Worm (Caenorhabditis elegans) whole organism, young adult: Measurements from ENCODE around the gene ule-3.

Source experiments
- F57A8.1 ChIP-seq: fragments of 200-800 bp; sonication (Bioruptor generic); optimal IDR thresholded peaks from 2 replicates; lab custom pipeline; 2018; ENCODE audit warnings: mild to moderate bottlenecking, missing genetic modification characterization, moderate library complexity, missing compliant biosample characterization
- Y56A3A.18 ChIP-seq: fragments of 200-800 bp; sonication (Bioruptor generic); IDR thresholded peaks from 2 replicates; pipeline ENCODE4 v1.3.6; 2022; ENCODE audit warnings: missing genetic modification reagents, missing genetic modification characterization, missing compliant biosample characterization
- ama-1 ChIP-seq, 3 experiments: fragments of 150-350 bp in 1 of 3; sonication (generic microtip) in 2 of 3; optimal IDR thresholded peaks; 2 replicates each; lab custom pipeline; 2014 to 2018; ENCODE audit warnings: missing biosample characterization in 2 of 3, missing genetic modification characterization in 2 of 3, missing genetic modification reagents in 2 of 3
- attf-3 ChIP-seq: fragments of 200-800 bp; sonication (Bioruptor generic); conservative IDR thresholded peaks from 2 replicates; pipeline ENCODE4 v1.3.6; 2022; ENCODE audit warnings: missing genetic modification reagents, missing genetic modification characterization, missing compliant biosample characterization
- ceh-79 ChIP-seq: sonication (generic microtip); optimal IDR thresholded peaks from 2 replicates; lab custom pipeline; 2017; ENCODE audit warnings: mild to moderate bottlenecking, missing genetic modification characterization, missing compliant biosample characterization
- egl-44 ChIP-seq: fragments of 200-800 bp; sonication (Bioruptor generic); IDR thresholded peaks from 2 replicates; pipeline ENCODE4 v1.3.6; 2022; ENCODE audit warnings: missing genetic modification reagents, missing genetic modification characterization, missing compliant biosample characterization
- lin-54 ChIP-seq: fragments of 200-800 bp; sonication (Bioruptor generic); optimal IDR thresholded peaks from 2 replicates; lab custom pipeline; 2018; ENCODE audit warnings: mild to moderate bottlenecking, missing genetic modification characterization, missing compliant biosample characterization
- mel-28 ChIP-seq: sonication (generic microtip); optimal IDR thresholded peaks from 2 replicates; lab custom pipeline; 2016; ENCODE audit warnings: borderline replicate concordance, mild to moderate bottlenecking, missing genetic modification characterization, missing compliant biosample characterization
- nhr-27 ChIP-seq: fragments of 200-800 bp; sonication (Bioruptor generic); optimal IDR thresholded peaks from 2 replicates; lab custom pipeline; 2018; ENCODE audit warnings: mild to moderate bottlenecking, missing genetic modification characterization, moderate library complexity, missing compliant biosample characterization
- sea-2 ChIP-seq: fragments of 200-800 bp; sonication (Bioruptor generic); IDR thresholded peaks from 2 replicates; pipeline ENCODE4 v1.3.6; 2022; ENCODE audit warnings: missing genetic modification characterization, missing compliant biosample characterization
- snpc-4 ChIP-seq, 5 experiments: fragments of 150-350 bp in 1 of 5; sonication (generic microtip) in 4 of 5; optimal IDR thresholded peaks; 2 replicates each; lab custom pipeline; 2014 to 2018; ENCODE audit warnings: missing genetic modification characterization in 5 of 5, missing biosample characterization in 3 of 5, antibody characterized with exemption in 2 of 5, mild to moderate bottlenecking in 2 of 5, missing compliant biosample characterization in 2 of 5, missing genotype in 2 of 5, moderate library complexity in 2 of 5, missing genetic modification reagents in 1 of 5
- unc-130 ChIP-seq: sonication (generic microtip); optimal IDR thresholded peaks from 2 replicates; lab custom pipeline; 2016; ENCODE audit warnings: missing genetic modification reagents, missing genetic modification characterization, missing compliant biosample characterization
- unc-62 ChIP-seq: fragments of 150-350 bp; optimal IDR thresholded peaks from 2 replicates; lab custom pipeline; 2014; ENCODE audit warnings: missing biosample characterization, missing genetic modification reagents, missing genetic modification characterization
- ztf-6 ChIP-seq: fragments of 200-800 bp; sonication (Bioruptor generic); IDR thresholded peaks from 2 replicates; pipeline ENCODE4 v1.3.6; 2022; ENCODE audit warnings: missing genetic modification reagents, missing genetic modification characterization, missing compliant biosample characterization

ce11 chrV:10824711-10825110 is 31.1 kb downstream of the ule-3 start, which contains the start of gene nrx-1:
- TF ChIP-seq ama-1 (optimal IDR thresholded peaks at IDR 0.05; lab: Kevin White, UChicago), result no peak
- TF ChIP-seq ama-1 (GFP tag; optimal IDR thresholded peaks at IDR 0.05; lab: Kevin White, UChicago), result no peak
- no peak for TF ChIP-seq F57A8.1 (GFP tag; lab: Kevin White, UChicago)
- no peak for TF ChIP-seq sea-2 (GFP tag; lab: Robert Waterston, UW)
- no peak for TF ChIP-seq ceh-79
- TF ChIP-seq mel-28 (tag; lab: Kevin White, UChicago), result no peak
- TF ChIP-seq nhr-27, result no peak
- TF ChIP-seq ztf-6 (GFP tag; lab: Robert Waterston, UW), result no peak
- no peak for TF ChIP-seq lin-54
- TF ChIP-seq unc-62, result no peak
- no peak for TF ChIP-seq snpc-4 (GFP tag; optimal IDR thresholded peaks at IDR 0.05; lab: Kevin White, UChicago)
- TF ChIP-seq snpc-4 (tag; optimal IDR thresholded peaks at IDR 0.05; lab: Kevin White, UChicago), result no peak
- TF ChIP-seq attf-3 (GFP tag; lab: Robert Waterston, UW), result no peak
- TF ChIP-seq egl-44 (GFP tag; lab: Robert Waterston, UW), result no peak
- TF ChIP-seq Y56A3A.18 (GFP tag; lab: Robert Waterston, UW), result no peak
- no peak for TF ChIP-seq unc-130 (GFP tag; lab: Kevin White, UChicago)
